Worm (Caenorhabditis elegans): ENCODE data around the gene znf-207.
"Not testable (repeated sequence)": the region's sequence is repeated elsewhere in the genome, so short reads cannot be mapped to it uniquely, and the experiment has no call there.

ce11 chrIV:11324741-11325140 lies 14.0 kb downstream of the znf-207 start, which contains the start of gene his-48:
- not testable (repeated sequence) for TF ChIP-seq nhr-102 (tag; optimal IDR thresholded peaks at IDR 0.05); dmd-6 (GFP tag; IDR thresholded peaks at IDR 0.05); nhr-25 (tag; optimal IDR thresholded peaks at IDR 0.05; ENCODE audit: borderline replicate concordance, insufficient read depth); F26F4.8 (GFP tag; conservative IDR thresholded peaks at IDR 0.05); ZK546.5 (tag; optimal IDR thresholded peaks at IDR 0.05); lsy-2 (tag; optimal IDR thresholded peaks at IDR 0.05); snpc-1.2 (GFP tag; IDR thresholded peaks at IDR 0.05); jun-1 (tag; optimal IDR thresholded peaks at IDR 0.05)
